Fruit fly (Drosophila melanogaster) Kc167 (cell line): Measurements from ENCODE around the gene CG46464.

Experiments used
- Myc ChIP-seq: fragments of >200 bp; optimal IDR thresholded peaks from 2 replicates; lab custom pipeline; 2017; ENCODE audit warnings: missing external identifiers
- Sin3A ChIP-seq: fragments of >200 bp; optimal IDR thresholded peaks from 2 replicates; lab custom pipeline; 2018; ENCODE audit warnings: missing external identifiers
- h ChIP-seq: fragments of >200 bp; optimal IDR thresholded peaks from 3 replicates; lab custom pipeline; 2018; ENCODE audit warnings: missing external identifiers
- insv ChIP-seq: fragments of >200 bp; optimal IDR thresholded peaks from 3 replicates; lab custom pipeline; 2018; ENCODE audit warnings: missing external identifiers
- ttk ChIP-seq: sonication (Bioruptor generic); optimal IDR thresholded peaks from 2 replicates; lab custom pipeline; 2017; ENCODE audit warnings: missing external identifiers

DNA sequence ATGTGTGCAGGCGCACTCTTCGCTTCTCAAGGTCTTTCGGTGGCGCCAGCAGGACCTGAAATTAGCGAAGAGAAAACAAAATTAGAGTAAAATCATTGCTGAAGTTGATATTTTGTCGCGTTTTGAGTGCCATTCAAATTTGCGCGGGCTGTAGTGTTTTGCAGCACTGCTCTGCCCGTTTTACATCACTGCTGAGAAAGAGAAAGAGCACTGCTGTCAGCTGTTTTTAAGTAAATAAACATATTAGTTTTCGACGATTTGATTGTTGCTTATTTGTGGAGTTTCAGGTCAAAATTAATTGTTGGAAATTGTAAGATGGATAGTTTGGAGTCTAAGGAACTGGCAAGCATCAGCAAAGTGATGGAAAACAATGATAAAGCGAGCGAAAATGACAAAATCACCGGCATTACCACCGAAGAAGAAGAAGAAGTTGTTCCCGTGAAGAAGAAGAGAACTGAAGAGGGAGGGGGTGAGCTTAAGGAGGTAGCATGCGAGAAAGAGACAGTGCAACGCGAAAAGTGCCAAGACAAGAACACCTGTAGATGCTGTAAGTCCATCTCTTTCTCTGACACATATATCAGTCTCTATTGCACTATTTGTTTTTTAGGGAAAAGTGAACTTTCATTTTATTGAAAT is 20.4 kb downstream of the CG46464 start, which contains the start of gene ENGase:
- TF ChIP-seq h (lab: Kevin White, UChicago) (no peak), insv (lab: Kevin White, UChicago) (no peak), Sin3A (lab: Kevin White, UChicago) (no peak), Myc (lab: Kevin White, UChicago) (no peak), ttk (lab: Kevin White, UChicago) (no peak)
